Fruit fly (Drosophila melanogaster) whole organism, embryonic: Measurements from ENCODE around the gene btz.

Source experiments
- Awh ChIP-seq: fragments of 200-800 bp; sonication (Bioruptor generic); IDR thresholded peaks from 2 replicates; pipeline ENCODE4, ENCODE4 v1.3.6; 2022; ENCODE audit warnings: missing biosample characterization, missing genetic modification characterization
- BEAF-32 ChIP-seq: fragments of 200-800 bp; sonication (Bioruptor generic); optimal IDR thresholded peaks from 3 replicates; lab custom pipeline; 2017; ENCODE audit warnings: missing biosample characterization, missing genetic modification characterization, mild to moderate bottlenecking, moderate library complexity, missing genetic modification reagents
- CG10959 ChIP-seq: fragments of 200-800 bp; sonication (Bioruptor generic); IDR thresholded peaks from 2 replicates; pipeline ENCODE4 v1.3.6; 2022; ENCODE audit warnings: missing biosample characterization, missing genetic modification characterization
- CG11085 ChIP-seq: fragments of 200-800 bp; sonication (Bioruptor generic); IDR thresholded peaks from 2 replicates; pipeline ENCODE4 v1.3.6; 2022; ENCODE audit warnings: missing biosample characterization, missing genetic modification characterization
- CG11456 ChIP-seq: fragments of 200-800 bp; sonication (Bioruptor generic); IDR thresholded peaks from 3 replicates; pipeline ENCODE4 v1.3.6; 2022; ENCODE audit warnings: missing biosample characterization, missing genetic modification characterization
- CG12104 ChIP-seq: fragments of 200-800 bp; sonication (Bioruptor generic); optimal IDR thresholded peaks from 3 replicates; lab custom pipeline; 2016; ENCODE audit warnings: missing biosample characterization, missing genetic modification characterization
- CG13287 ChIP-seq: fragments of 200-800 bp; sonication (Bioruptor generic); IDR thresholded peaks from 2 replicates; pipeline ENCODE4 v1.3.6; 2022; ENCODE audit warnings: missing biosample characterization, missing genetic modification characterization; ENCODE audit not compliant: partially characterized antibody
- CG1529 ChIP-seq: fragments of 200-800 bp; sonication (Bioruptor generic); optimal IDR thresholded peaks from 3 replicates; lab custom pipeline; 2018; ENCODE audit warnings: missing biosample characterization, missing genetic modification characterization
- CG1602 ChIP-seq: fragments of 200-800 bp; sonication (Bioruptor generic); optimal IDR thresholded peaks from 3 replicates; lab custom pipeline; 2016; ENCODE audit warnings: missing biosample characterization, missing genetic modification characterization
- CG1647 ChIP-seq: fragments of 200-800 bp; sonication (Bioruptor generic); optimal IDR thresholded peaks from 3 replicates; lab custom pipeline; 2016; ENCODE audit warnings: missing biosample characterization, missing genetic modification characterization
- CG17186 ChIP-seq: fragments of 200-800 bp; sonication (Bioruptor generic); optimal IDR thresholded peaks from 3 replicates; lab custom pipeline; 2017; ENCODE audit warnings: missing biosample characterization, missing genetic modification reagents, missing genetic modification characterization
- CG17385 ChIP-seq: fragments of 200-800 bp; sonication (Bioruptor generic); optimal IDR thresholded peaks from 3 replicates; lab custom pipeline; 2018; ENCODE audit warnings: missing biosample characterization, mild to moderate bottlenecking, missing genetic modification characterization
- CG17829 ChIP-seq: fragments of 200-800 bp; optimal IDR thresholded peaks from 2 replicates; lab custom pipeline; 2019; ENCODE audit warnings: missing biosample characterization, mild to moderate bottlenecking, missing genetic modification characterization, moderate library complexity
- CG2116 ChIP-seq: fragments of 200-800 bp; sonication (Bioruptor generic); optimal IDR thresholded peaks from 3 replicates; lab custom pipeline; 2018; ENCODE audit warnings: missing biosample characterization, mild to moderate bottlenecking, missing genetic modification characterization
- CG2875 ChIP-seq: fragments of 200-800 bp; sonication (Bioruptor generic); optimal IDR thresholded peaks from 2 replicates; lab custom pipeline; 2017; ENCODE audit warnings: missing biosample characterization, mild to moderate bottlenecking, missing genetic modification characterization, missing genetic modification reagents
- CG31388 ChIP-seq: fragments of 200-800 bp; sonication (Bioruptor generic); optimal IDR thresholded peaks from 2 replicates; lab custom pipeline; 2016; ENCODE audit warnings: missing biosample characterization, missing genetic modification characterization
- CG32532 ChIP-seq: fragments of 200-800 bp; sonication (Bioruptor generic); IDR thresholded peaks from 2 replicates; pipeline ENCODE4 v1.3.6; 2022; ENCODE audit warnings: missing biosample characterization, missing genetic modification characterization
- CG3407 ChIP-seq: fragments of 200-800 bp; sonication (Bioruptor generic); optimal IDR thresholded peaks from 2 replicates; lab custom pipeline; 2018; ENCODE audit warnings: missing biosample characterization, mild to moderate bottlenecking, missing genetic modification characterization
- CG4730 ChIP-seq: fragments of 200-800 bp; sonication (Bioruptor generic); IDR thresholded peaks from 2 replicates; pipeline ENCODE4 v1.3.6; 2022; ENCODE audit warnings: missing biosample characterization, missing genetic modification characterization
- CG8944 ChIP-seq: fragments of 200-800 bp; sonication (Bioruptor generic); optimal IDR thresholded peaks from 3 replicates; lab custom pipeline; 2016; ENCODE audit warnings: missing biosample characterization, missing genetic modification characterization
- CG9215 ChIP-seq: fragments of 200-800 bp; sonication (Bioruptor generic); IDR thresholded peaks from 2 replicates; pipeline ENCODE4 v1.3.6; 2022; ENCODE audit warnings: missing biosample characterization, missing genetic modification characterization
- CG9437 ChIP-seq: fragments of 200-800 bp; sonication (Bioruptor generic); optimal IDR thresholded peaks from 2 replicates; lab custom pipeline; 2018; ENCODE audit warnings: missing biosample characterization, mild to moderate bottlenecking, missing genetic modification characterization
- Dll ChIP-seq: fragments of 200-800 bp; sonication (Bioruptor generic); IDR thresholded peaks from 4 replicates; pipeline ENCODE4 v1.3.6; 2022; ENCODE audit warnings: missing biosample characterization, missing genetic modification characterization; ENCODE audit not compliant: partially characterized antibody
- Doc2 ChIP-seq: fragments of 200-800 bp; sonication (Bioruptor generic); IDR thresholded peaks from 2 replicates; pipeline ENCODE4 v1.3.6; 2022; ENCODE audit warnings: missing biosample characterization, missing genetic modification characterization
- E2f2 ChIP-seq: fragments of 200-800 bp; sonication (Bioruptor generic); IDR thresholded peaks from 2 replicates; pipeline ENCODE4 v1.3.6; 2022; ENCODE audit warnings: missing biosample characterization, missing genetic modification characterization
- Gug ChIP-seq: fragments of 200-800 bp; sonication (Bioruptor generic); IDR thresholded peaks from 4 replicates; pipeline ENCODE4 v1.3.6; 2022; ENCODE audit warnings: missing biosample characterization, missing genetic modification characterization
- HmgZ ChIP-seq: fragments of 200-800 bp; sonication (Bioruptor generic); optimal IDR thresholded peaks from 2 replicates; lab custom pipeline; 2018; ENCODE audit warnings: missing biosample characterization, mild to moderate bottlenecking, missing genetic modification characterization
- MESR4 ChIP-seq: fragments of 200-800 bp; sonication (Bioruptor generic); optimal IDR thresholded peaks from 2 replicates; lab custom pipeline; 2018; ENCODE audit warnings: missing biosample characterization, mild to moderate bottlenecking, missing genetic modification characterization, moderate library complexity
- MTF-1 ChIP-seq: fragments of 200-800 bp; sonication (Bioruptor generic); optimal IDR thresholded peaks from 2 replicates; lab custom pipeline; 2018; ENCODE audit warnings: missing biosample characterization, mild to moderate bottlenecking, missing genetic modification characterization, borderline replicate concordance
- Mad ChIP-seq: fragments of 200-800 bp; sonication (Bioruptor generic); optimal IDR thresholded peaks from 2 replicates; lab custom pipeline; 2016; ENCODE audit warnings: missing biosample characterization, missing genetic modification characterization
- Scr ChIP-seq: fragments of 200-800 bp; sonication (Bioruptor generic); IDR thresholded peaks from 2 replicates; pipeline ENCODE4 v1.3.6; 2022; ENCODE audit warnings: missing biosample characterization, missing genetic modification characterization; ENCODE audit not compliant: partially characterized antibody
- Sry-δ ChIP-seq: fragments of 200-800 bp; sonication (Bioruptor generic); optimal IDR thresholded peaks from 2 replicates; lab custom pipeline; 2016; ENCODE audit warnings: missing biosample characterization, missing genetic modification characterization
- Trl ChIP-seq, 3 experiments: fragments of >200 bp in 2 of 3; fragments of 200-800 bp in 1 of 3; sonication (Bioruptor generic) in 1 of 3; optimal IDR thresholded peaks; 2 replicates in 1 of 3; 3 replicates in 2 of 3; lab custom pipeline; 2016 to 2017; ENCODE audit warnings: missing biosample characterization in 1 of 3, missing genetic modification characterization in 1 of 3
- cas ChIP-seq: fragments of 200-800 bp; sonication (Bioruptor generic); IDR thresholded peaks from 2 replicates; pipeline ENCODE4 v1.3.6; 2022; ENCODE audit warnings: missing biosample characterization, missing genetic modification characterization
- caup ChIP-seq: fragments of 200-800 bp; sonication (Bioruptor generic); optimal IDR thresholded peaks from 3 replicates; lab custom pipeline; 2017; ENCODE audit warnings: missing biosample characterization, mild to moderate bottlenecking, missing genetic modification characterization, moderate library complexity; ENCODE audit not compliant: severe bottlenecking
- chinmo ChIP-seq: fragments of 200-800 bp; sonication (Bioruptor generic); IDR thresholded peaks from 4 replicates; pipeline ENCODE4 v1.3.6; 2022; ENCODE audit warnings: missing biosample characterization, missing genetic modification characterization; ENCODE audit not compliant: partially characterized antibody
- chm ChIP-seq: fragments of 200-800 bp; sonication (Bioruptor generic); IDR thresholded peaks from 2 replicates; pipeline ENCODE4 v1.3.6; 2022; ENCODE audit warnings: missing biosample characterization, missing genetic modification characterization
- dmrt99B ChIP-seq: fragments of 200-800 bp; sonication (Bioruptor generic); optimal IDR thresholded peaks from 2 replicates; lab custom pipeline; 2018; ENCODE audit warnings: missing biosample characterization, mild to moderate bottlenecking, missing genetic modification characterization, moderate library complexity
- fru ChIP-seq: fragments of >200 bp; optimal IDR thresholded peaks from 2 replicates; lab custom pipeline; 2017
- hb ChIP-seq: fragments of 200-800 bp; sonication (Bioruptor generic); IDR thresholded peaks from 3 replicates; pipeline ENCODE4 v1.3.6; 2022; ENCODE audit warnings: missing biosample characterization, missing genetic modification characterization; ENCODE audit not compliant: partially characterized antibody
- hth ChIP-seq: fragments of >200 bp; optimal IDR thresholded peaks from 2 replicates; lab custom pipeline; 2017; ENCODE audit warnings: inconsistent platforms
- klu ChIP-seq: fragments of 200-800 bp; sonication (Bioruptor generic); IDR thresholded peaks from 2 replicates; pipeline ENCODE4 v1.3.6; 2022; ENCODE audit warnings: missing biosample characterization, missing genetic modification characterization
- nerfin-2 ChIP-seq: fragments of 200-800 bp; sonication (Bioruptor generic); IDR thresholded peaks from 2 replicates; pipeline ENCODE4 v1.3.6; 2022; ENCODE audit warnings: missing biosample characterization, missing genetic modification characterization; ENCODE audit not compliant: partially characterized antibody
- nom ChIP-seq: fragments of 200-800 bp; sonication (Bioruptor generic); optimal IDR thresholded peaks from 2 replicates; lab custom pipeline; 2017; ENCODE audit warnings: missing biosample characterization, missing genetic modification characterization, mild to moderate bottlenecking, moderate library complexity, missing genetic modification reagents
- pfk ChIP-seq: fragments of 200-800 bp; sonication (Bioruptor generic); optimal IDR thresholded peaks from 2 replicates; lab custom pipeline; 2018; ENCODE audit warnings: missing biosample characterization, mild to moderate bottlenecking, missing genetic modification characterization, moderate library complexity
- pros ChIP-seq: fragments of 200-800 bp; sonication (Bioruptor generic); optimal IDR thresholded peaks from 3 replicates; lab custom pipeline; 2019; ENCODE audit warnings: missing biosample characterization, mild to moderate bottlenecking, missing genetic modification characterization, moderate library complexity
- pum ChIP-seq: fragments of 200-800 bp; sonication (Bioruptor generic); optimal IDR thresholded peaks from 2 replicates; lab custom pipeline; 2016; ENCODE audit warnings: missing biosample characterization, missing genetic modification characterization
- slbo ChIP-seq: fragments of 200-800 bp; sonication (Bioruptor generic); IDR thresholded peaks from 2 replicates; pipeline ENCODE4 v1.3.6; 2022; ENCODE audit warnings: missing biosample characterization, missing genetic modification characterization
- vnd ChIP-seq: fragments of 200-800 bp; sonication (Bioruptor generic); IDR thresholded peaks from 3 replicates; pipeline ENCODE4 v1.3.6; 2022; ENCODE audit warnings: missing biosample characterization, missing genetic modification characterization; ENCODE audit not compliant: partially characterized antibody
- vvl ChIP-seq: fragments of 200-800 bp; sonication (Bioruptor generic); IDR thresholded peaks from 2 replicates; pipeline ENCODE4 v1.3.6; 2022; ENCODE audit warnings: missing biosample characterization, missing genetic modification characterization
- zfh1 ChIP-seq: fragments of 200-800 bp; sonication (Bioruptor generic); IDR thresholded peaks from 3 replicates; pipeline ENCODE4 v1.3.6; 2022; ENCODE audit warnings: missing biosample characterization, missing genetic modification characterization

Gene btz

dm6 chr3R:27677174-27677726 lies 22.9 kb upstream of the btz start, which contains the start of gene Hsdl2 (continued):
- peak; percentile 59 for TF ChIP-seq MESR4
- no peak for TF ChIP-seq MTF-1 (GFP tag; lab: Kevin White, UChicago)
- TF ChIP-seq CG4730 (GFP tag; lab: Robert Waterston, UW) = 0 out of 2 replicates have a peak, but pooled peaks have one; percentile 22
- TF ChIP-seq HmgZ (tag; lab: Kevin White, UChicago) = peak; percentile 84
- TF ChIP-seq Mad = peak; percentile 67
- TF ChIP-seq nom (GFP tag; lab: Kevin White, UChicago) = peak; percentile 99
- TF ChIP-seq CG32532 (GFP tag; lab: Robert Waterston, UW) = peak; percentile 65
- TF ChIP-seq klu = no peak
- TF ChIP-seq Sry-δ (GFP tag; lab: Kevin White, UChicago) = peak; percentile 86
- no peak for TF ChIP-seq CG2875
- TF ChIP-seq CG11085 (GFP tag; lab: Robert Waterston, UW) = 0 out of 2 replicates have a peak, but pooled peaks have one; percentile 60
- peak; percentile 0 for TF ChIP-seq pum (GFP tag; lab: Kevin White, UChicago)
- TF ChIP-seq hb = peak; percentile 53; the same call in 1 of the 3 replicates
- TF ChIP-seq CG10959 = no peak
- no peak for TF ChIP-seq CG1529 (GFP tag; lab: Kevin White, UChicago)
- peak in 1 of 2 experiments; percentile 8 for TF ChIP-seq Trl (optimal IDR thresholded peaks at IDR 0.05; lab: Kevin White, UChicago)
- peak; percentile 3 for TF ChIP-seq Trl (GFP tag; optimal IDR thresholded peaks at IDR 0.05; lab: Kevin White, UChicago)
- TF ChIP-seq chinmo (GFP tag; lab: Robert Waterston, UW) = no peak
- no peak for TF ChIP-seq cas (GFP tag; lab: Robert Waterston, UW)
- TF ChIP-seq CG12104 (GFP tag; lab: Kevin White, UChicago) = peak; percentile 37
- no peak for TF ChIP-seq Awh (GFP tag; lab: Robert Waterston, UW)
- no peak for TF ChIP-seq hth (lab: Kevin White, UChicago)
- peak; percentile 72 for TF ChIP-seq Scr
- peak; percentile 37 for TF ChIP-seq CG17186 (GFP tag; lab: Kevin White, UChicago)
- TF ChIP-seq nerfin-2 (GFP tag; lab: Robert Waterston, UW) = peak; percentile 57
- TF ChIP-seq slbo = peak; percentile 55
- TF ChIP-seq Dll (GFP tag; lab: Robert Waterston, UW) = peak; percentile 69
- TF ChIP-seq zfh1 (GFP tag; lab: Robert Waterston, UW) = peak; percentile 43; the same call in 1 of the 3 replicates
- peak; percentile 90 for TF ChIP-seq CG2116 (GFP tag; lab: Kevin White, UChicago)
- TF ChIP-seq CG8944 (GFP tag; lab: Kevin White, UChicago) = peak; percentile 4
- TF ChIP-seq vnd = peak; percentile 51; the same call in 2 of the 3 replicates

dm6 chr3R:27679019-27679418 lies 21.1 kb upstream of the btz start, which contains the start of gene CG12883:
TSS of gene CG12883 (plus strand) at chr3R:27679291.
- TF ChIP-seq chm (GFP tag; lab: Robert Waterston, UW) = no peak
- TF ChIP-seq fru (lab: Kevin White, UChicago) = no peak
- peak; percentile 12 for TF ChIP-seq BEAF-32 (GFP tag; lab: Kevin White, UChicago)
- TF ChIP-seq vvl (GFP tag; lab: Robert Waterston, UW) = peak; percentile 54; the same call in 1 of the 2 replicates
- no peak for TF ChIP-seq CG11456
- no peak for TF ChIP-seq CG9437 (GFP tag; lab: Kevin White, UChicago)
- no peak for TF ChIP-seq CG1602
- no peak for TF ChIP-seq dmrt99B (tag; lab: Kevin White, UChicago)
- TF ChIP-seq Doc2 = no peak
- no peak for TF ChIP-seq CG3407
- TF ChIP-seq caup (GFP tag; lab: Kevin White, UChicago) = no peak
- TF ChIP-seq Gug (GFP tag; lab: Robert Waterston, UW) = no peak
- no peak for TF ChIP-seq pfk (GFP tag; lab: Kevin White, UChicago)
- no peak for TF ChIP-seq CG1647 (GFP tag; lab: Kevin White, UChicago)
- TF ChIP-seq CG13287 (GFP tag; lab: Robert Waterston, UW) = no peak; the same call in 1 of the 2 replicates
- no peak for TF ChIP-seq pros (GFP tag; lab: Kevin White, UChicago)
- no peak for TF ChIP-seq CG17385 (GFP tag; lab: Kevin White, UChicago)
- peak; percentile 90 for TF ChIP-seq E2f2 (GFP tag; lab: Robert Waterston, UW)
- TF ChIP-seq CG9215 (GFP tag; lab: Robert Waterston, UW) = no peak
- no peak for TF ChIP-seq CG31388 (GFP tag; lab: Kevin White, UChicago)
- no peak for TF ChIP-seq CG17829 (tag; lab: Kevin White, UChicago)
